Worm (Caenorhabditis elegans) whole organism, L4 larva: ENCODE measurements around the gene pipp-4P.

Experiments used
- duxl-1 ChIP-seq: sonication (generic microtip); optimal IDR thresholded peaks from 2 replicates; lab custom pipeline; 2016; ENCODE audit warnings: mild to moderate bottlenecking, missing genetic modification characterization, moderate library complexity, missing compliant biosample characterization; ENCODE audit not compliant: poor library complexity
- fkh-10 ChIP-seq: fragments of 150-350 bp; optimal IDR thresholded peaks from 2 replicates; lab custom pipeline; 2014; ENCODE audit warnings: missing biosample characterization, missing genetic modification reagents, missing genetic modification characterization
- lsy-2 ChIP-seq, 2 experiments: fragments of 150-350 bp in 1 of 2; sonication (generic microtip) in 1 of 2; optimal IDR thresholded peaks; 2 replicates each; lab custom pipeline; 2014 to 2017; ENCODE audit warnings: missing biosample characterization in 2 of 2, missing genetic modification characterization in 2 of 2
- snpc-4 ChIP-seq: fragments of 150-350 bp; optimal IDR thresholded peaks from 2 replicates; lab custom pipeline; 2014; ENCODE audit warnings: missing biosample characterization, missing genetic modification characterization

DNA sequence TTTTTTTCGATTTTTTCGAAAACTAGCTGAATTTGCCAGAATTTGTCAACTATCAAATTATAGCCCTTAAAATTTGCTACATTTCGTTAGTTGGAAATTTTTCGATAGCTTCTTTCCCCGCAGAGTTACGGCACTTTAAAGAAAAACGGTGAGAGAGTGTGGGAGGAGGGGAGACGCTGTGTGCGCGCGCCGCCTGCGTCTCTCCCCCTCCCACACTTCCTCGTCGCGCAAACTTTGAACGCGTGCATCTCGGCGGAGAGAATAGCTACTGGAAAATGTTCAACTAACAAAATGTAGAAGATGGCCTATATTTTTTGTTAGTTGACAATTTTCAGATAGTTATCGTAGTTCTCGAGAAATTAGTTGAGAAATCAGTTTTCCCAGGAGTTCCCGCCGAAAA lies 47.5 kb downstream of the pipp-4P start:
- TF ChIP-seq fkh-10 (GFP tag; lab: Kevin White, UChicago) = no peak
- TF ChIP-seq duxl-1 = no peak
- no peak for TF ChIP-seq snpc-4
- no peak for TF ChIP-seq lsy-2 (tag; optimal IDR thresholded peaks at IDR 0.05; lab: Kevin White, UChicago)
